Worm (Caenorhabditis elegans) whole organism, mixed stage, embryonic: ENCODE results near the gene K08D9.4.

ENCODE experiments used
- ces-1 ChIP-seq: fragments of 150-350 bp; optimal IDR thresholded peaks from 2 replicates; lab custom pipeline; 2014; ENCODE audit warnings: missing biosample characterization, missing genetic modification reagents, missing genetic modification characterization
- elt-1 ChIP-seq: sonication (generic microtip); optimal IDR thresholded peaks from 2 replicates; lab custom pipeline; 2017; ENCODE audit warnings: missing genetic modification characterization, mild to moderate bottlenecking, missing compliant biosample characterization, antibody characterized with exemption, moderate library complexity, borderline replicate concordance; ENCODE audit not compliant: insufficient read depth
- nhr-237 ChIP-seq: fragments of 150-350 bp; optimal IDR thresholded peaks from 2 replicates; lab custom pipeline; 2014; ENCODE audit warnings: missing biosample characterization, missing genetic modification characterization
- nhr-76 ChIP-seq: sonication (generic microtip); optimal IDR thresholded peaks from 2 replicates; lab custom pipeline; 2017; ENCODE audit warnings: missing biosample characterization, missing genetic modification characterization
- unc-62 ChIP-seq: fragments of 150-350 bp; optimal IDR thresholded peaks from 2 replicates; lab custom pipeline; 2014; ENCODE audit warnings: missing biosample characterization, missing genetic modification reagents, missing genetic modification characterization

ce11 chrV:3162299-3162698 lies 37.9 kb downstream of the K08D9.4 start:
- TF ChIP-seq unc-62 (GFP tag; lab: Kevin White, UChicago): no peak
- TF ChIP-seq elt-1 (tag; lab: Kevin White, UChicago): no peak
- TF ChIP-seq nhr-237: no peak
- TF ChIP-seq ces-1: no peak
- TF ChIP-seq nhr-76 (tag; lab: Kevin White, UChicago): no peak
